Fruit fly (Drosophila melanogaster) whole organism, embryonic: ENCODE results near the gene CG14715.

Source experiments
- Abd-B ChIP-seq: fragments of 200-800 bp; sonication (Bioruptor generic); optimal IDR thresholded peaks from 2 replicates; lab custom pipeline; 2018; ENCODE audit warnings: missing biosample characterization, mild to moderate bottlenecking, missing genetic modification characterization, moderate library complexity
- B-H2 ChIP-seq: fragments of 200-800 bp; sonication (Bioruptor generic); optimal IDR thresholded peaks from 2 replicates; lab custom pipeline; 2018; ENCODE audit warnings: missing biosample characterization, mild to moderate bottlenecking, missing genetic modification characterization
- Blimp-1 ChIP-seq: fragments of 200-800 bp; sonication (Bioruptor generic); optimal IDR thresholded peaks from 3 replicates; lab custom pipeline; 2018; ENCODE audit warnings: missing biosample characterization, missing genetic modification characterization, mild to moderate bottlenecking, moderate library complexity, missing genetic modification reagents
- BtbVII ChIP-seq: fragments of 200-800 bp; sonication (Bioruptor generic); optimal IDR thresholded peaks from 3 replicates; lab custom pipeline; 2017; ENCODE audit warnings: missing biosample characterization, mild to moderate bottlenecking, missing genetic modification characterization
- Bteb2 ChIP-seq: fragments of 200-800 bp; sonication (Bioruptor generic); optimal IDR thresholded peaks from 2 replicates; lab custom pipeline; 2016; ENCODE audit warnings: missing biosample characterization, missing genetic modification characterization
- CG11504 ChIP-seq: fragments of 200-800 bp; sonication (Bioruptor generic); optimal IDR thresholded peaks from 3 replicates; lab custom pipeline; 2019; ENCODE audit warnings: missing biosample characterization, mild to moderate bottlenecking, missing genetic modification characterization, moderate library complexity
- CG12071 ChIP-seq: fragments of 200-800 bp; sonication (Bioruptor generic); optimal IDR thresholded peaks from 3 replicates; lab custom pipeline; 2018; ENCODE audit warnings: missing biosample characterization, mild to moderate bottlenecking, missing genetic modification characterization
- CG16813 ChIP-seq: fragments of 200-800 bp; sonication (Bioruptor generic); IDR thresholded peaks from 3 replicates; pipeline ENCODE4 v1.3.6; 2022; ENCODE audit warnings: missing biosample characterization, missing genetic modification characterization; ENCODE audit not compliant: partially characterized antibody
- CG16863 ChIP-seq: fragments of 200-800 bp; sonication (Bioruptor generic); optimal IDR thresholded peaks from 3 replicates; lab custom pipeline; 2016; ENCODE audit warnings: missing biosample characterization, missing genetic modification characterization
- CG17568 ChIP-seq: fragments of 200-800 bp; sonication (Bioruptor generic); optimal IDR thresholded peaks from 2 replicates; lab custom pipeline; 2018; ENCODE audit warnings: missing biosample characterization, mild to moderate bottlenecking, missing genetic modification characterization, moderate library complexity
- CG18476 ChIP-seq: fragments of 200-800 bp; sonication (Bioruptor generic); optimal IDR thresholded peaks from 2 replicates; lab custom pipeline; 2016; ENCODE audit warnings: missing biosample characterization, mild to moderate bottlenecking, missing genetic modification characterization
- CG18599 ChIP-seq: fragments of 200-800 bp; sonication (Bioruptor generic); optimal IDR thresholded peaks from 3 replicates; lab custom pipeline; 2017; ENCODE audit warnings: missing biosample characterization, missing genetic modification characterization, mild to moderate bottlenecking, moderate library complexity, missing genetic modification reagents
- CG31224 ChIP-seq: fragments of 200-800 bp; sonication (Bioruptor generic); IDR thresholded peaks from 2 replicates; pipeline ENCODE4 v1.3.6; 2022; ENCODE audit warnings: missing biosample characterization, missing genetic modification characterization
- CG33213 ChIP-seq: fragments of 200-800 bp; sonication (Bioruptor generic); optimal IDR thresholded peaks from 3 replicates; lab custom pipeline; 2016; ENCODE audit warnings: missing biosample characterization, missing genetic modification characterization
- CG4282 ChIP-seq: fragments of 200-800 bp; sonication (Bioruptor generic); optimal IDR thresholded peaks from 2 replicates; lab custom pipeline; 2016; ENCODE audit warnings: missing biosample characterization, missing genetic modification characterization
- CG6175 ChIP-seq: fragments of 200-800 bp; sonication (Bioruptor generic); IDR thresholded peaks from 3 replicates; pipeline ENCODE4 v1.3.6; 2022; ENCODE audit warnings: missing biosample characterization, missing genetic modification characterization
- CG6765 ChIP-seq: fragments of 200-800 bp; sonication (Bioruptor generic); optimal IDR thresholded peaks from 3 replicates; lab custom pipeline; 2017; ENCODE audit warnings: missing biosample characterization, mild to moderate bottlenecking, missing genetic modification characterization
- CG7271 ChIP-seq: fragments of 200-800 bp; sonication (Bioruptor generic); optimal IDR thresholded peaks from 2 replicates; lab custom pipeline; 2018; ENCODE audit warnings: missing biosample characterization, mild to moderate bottlenecking, missing genetic modification characterization, moderate library complexity
- CG8281 ChIP-seq: fragments of 200-800 bp; sonication (Bioruptor generic); optimal IDR thresholded peaks from 2 replicates; lab custom pipeline; 2018; ENCODE audit warnings: missing biosample characterization, mild to moderate bottlenecking, missing genetic modification characterization, moderate library complexity
- CrebB ChIP-seq: fragments of 200-800 bp; sonication (Bioruptor generic); optimal IDR thresholded peaks from 3 replicates; lab custom pipeline; 2018; ENCODE audit warnings: missing biosample characterization, mild to moderate bottlenecking, missing genetic modification characterization
- Doc3 ChIP-seq: fragments of 200-800 bp; sonication (Bioruptor generic); IDR thresholded peaks from 3 replicates; pipeline ENCODE4 v1.3.6; 2022; ENCODE audit warnings: missing biosample characterization, missing genetic modification characterization; ENCODE audit not compliant: partially characterized antibody
- Elba2 ChIP-seq: fragments of 200-800 bp; sonication (Bioruptor generic); optimal IDR thresholded peaks from 3 replicates; lab custom pipeline; 2016; ENCODE audit warnings: missing biosample characterization, missing genetic modification characterization
- GATAe ChIP-seq: fragments of 200-800 bp; sonication (Bioruptor generic); conservative IDR thresholded peaks from 2 replicates; pipeline ENCODE4 v1.3.6; 2022; ENCODE audit warnings: missing biosample characterization, missing genetic modification characterization
- Hey ChIP-seq: fragments of 200-800 bp; sonication (Bioruptor generic); optimal IDR thresholded peaks from 3 replicates; lab custom pipeline; 2018; ENCODE audit warnings: missing biosample characterization, mild to moderate bottlenecking, missing genetic modification characterization
- HmgD ChIP-seq: fragments of 200-800 bp; sonication (Bioruptor generic); optimal IDR thresholded peaks from 3 replicates; lab custom pipeline; 2016; ENCODE audit warnings: missing biosample characterization, missing genetic modification characterization
- Hr51 ChIP-seq, 2 experiments: fragments of 200-800 bp; sonication (Bioruptor generic); optimal IDR thresholded peaks; 2 replicates in 1 of 2; 3 replicates in 1 of 2; lab custom pipeline; 2016 to 2018; ENCODE audit warnings: missing biosample characterization in 2 of 2, missing genetic modification characterization in 2 of 2, mild to moderate bottlenecking in 1 of 2, moderate library complexity in 1 of 2
- Lpt ChIP-seq: fragments of >200 bp; optimal IDR thresholded peaks from 2 replicates; lab custom pipeline; 2018; ENCODE audit warnings: missing biosample characterization, missing genetic modification characterization
- Max ChIP-seq: fragments of 200-800 bp; sonication (Bioruptor generic); optimal IDR thresholded peaks from 2 replicates; lab custom pipeline; 2016; ENCODE audit warnings: missing biosample characterization, mild to moderate bottlenecking, missing genetic modification characterization
- Nf-YA ChIP-seq: fragments of 200-800 bp; sonication (Bioruptor generic); IDR thresholded peaks from 2 replicates; pipeline ENCODE4 v1.3.6; 2022; ENCODE audit warnings: missing biosample characterization, missing genetic modification characterization
- Nf-YC ChIP-seq: fragments of 200-800 bp; optimal IDR thresholded peaks from 3 replicates; lab custom pipeline; 2019; ENCODE audit warnings: missing biosample characterization, mild to moderate bottlenecking, missing genetic modification characterization, moderate library complexity
- Taf1 ChIP-seq: fragments of 200-800 bp; sonication (Bioruptor generic); IDR thresholded peaks from 2 replicates; pipeline ENCODE4 v1.3.6; 2022; ENCODE audit warnings: missing biosample characterization, missing genetic modification characterization
- ara ChIP-seq: fragments of 200-800 bp; sonication (Bioruptor generic); IDR thresholded peaks from 2 replicates; pipeline ENCODE4 v1.3.6; 2022; ENCODE audit warnings: missing biosample characterization, missing genetic modification characterization
- ase ChIP-seq: fragments of 200-800 bp; sonication (Bioruptor generic); IDR thresholded peaks from 3 replicates; pipeline ENCODE4 v1.3.6; 2022; ENCODE audit warnings: missing biosample characterization, missing genetic modification characterization
- cas ChIP-seq: fragments of 200-800 bp; sonication (Bioruptor generic); IDR thresholded peaks from 2 replicates; pipeline ENCODE4 v1.3.6; 2022; ENCODE audit warnings: missing biosample characterization, missing genetic modification characterization
- cwo ChIP-seq: fragments of 200-800 bp; sonication (Bioruptor generic); optimal IDR thresholded peaks from 3 replicates; lab custom pipeline; 2017; ENCODE audit warnings: missing biosample characterization, missing genetic modification characterization, mild to moderate bottlenecking, moderate library complexity, missing genetic modification reagents
- dan ChIP-seq: fragments of 200-800 bp; sonication (Bioruptor generic); IDR thresholded peaks from 2 replicates; pipeline ENCODE4 v1.3.6; 2022; ENCODE audit warnings: missing biosample characterization, missing genetic modification characterization
- ewg ChIP-seq: fragments of 200-800 bp; sonication (Bioruptor generic); optimal IDR thresholded peaks from 3 replicates; lab custom pipeline; 2017; ENCODE audit warnings: mild to moderate bottlenecking, missing biosample characterization, missing genetic modification reagents, missing genetic modification characterization
- exex ChIP-seq: fragments of 200-800 bp; sonication (Bioruptor generic); optimal IDR thresholded peaks from 4 replicates; lab custom pipeline; 2018; ENCODE audit warnings: missing biosample characterization, mild to moderate bottlenecking, missing genetic modification characterization, moderate library complexity
- hkb ChIP-seq, 2 experiments: fragments of 200-800 bp in 1 of 2; fragments of >200 bp in 1 of 2; sonication (Bioruptor generic) in 1 of 2; IDR thresholded peaks in 1 of 2; optimal IDR thresholded peaks in 1 of 2; 2 replicates each; pipeline versions ENCODE4 v1.3.6 to Lab custom; 2017 to 2022; ENCODE audit warnings: missing biosample characterization in 1 of 2, missing genetic modification characterization in 1 of 2
- mld ChIP-seq: fragments of 200-800 bp; sonication (Bioruptor generic); IDR thresholded peaks from 3 replicates; pipeline ENCODE4 v1.3.6; 2022; ENCODE audit warnings: missing biosample characterization, missing genetic modification characterization; ENCODE audit not compliant: partially characterized antibody
- onecut ChIP-seq: fragments of 200-800 bp; sonication (Bioruptor generic); IDR thresholded peaks from 2 replicates; pipeline ENCODE4 v1.3.6; 2022; ENCODE audit warnings: missing biosample characterization, missing genetic modification characterization
- p53 ChIP-seq: fragments of 200-800 bp; sonication (Bioruptor generic); optimal IDR thresholded peaks from 2 replicates; lab custom pipeline; 2016; ENCODE audit warnings: missing biosample characterization, missing genetic modification characterization
- peb ChIP-seq: fragments of 200-800 bp; sonication (Bioruptor generic); IDR thresholded peaks from 2 replicates; pipeline ENCODE4 v1.3.6; 2022; ENCODE audit warnings: missing biosample characterization, missing genetic modification characterization
- pfk ChIP-seq: fragments of 200-800 bp; sonication (Bioruptor generic); optimal IDR thresholded peaks from 2 replicates; lab custom pipeline; 2018; ENCODE audit warnings: missing biosample characterization, mild to moderate bottlenecking, missing genetic modification characterization, moderate library complexity
- pho ChIP-seq: fragments of 200-800 bp; sonication (Bioruptor generic); optimal IDR thresholded peaks from 2 replicates; lab custom pipeline; 2016; ENCODE audit warnings: missing biosample characterization, missing genetic modification characterization
- sd ChIP-seq: fragments of 200-800 bp; sonication (Bioruptor generic); optimal IDR thresholded peaks from 3 replicates; lab custom pipeline; 2018; ENCODE audit warnings: missing biosample characterization, mild to moderate bottlenecking, missing genetic modification characterization, moderate library complexity
- sob ChIP-seq: fragments of 200-800 bp; sonication (Bioruptor generic); IDR thresholded peaks from 2 replicates; pipeline ENCODE4 v1.3.6; 2022; ENCODE audit warnings: missing biosample characterization, missing genetic modification characterization
- ttk ChIP-seq: fragments of 200-800 bp; sonication (Bioruptor generic); IDR thresholded peaks from 2 replicates; pipeline ENCODE4 v2.1.2; 2022; ENCODE audit warnings: missing biosample characterization, missing genetic modification characterization

CG14715 gene

DNA sequence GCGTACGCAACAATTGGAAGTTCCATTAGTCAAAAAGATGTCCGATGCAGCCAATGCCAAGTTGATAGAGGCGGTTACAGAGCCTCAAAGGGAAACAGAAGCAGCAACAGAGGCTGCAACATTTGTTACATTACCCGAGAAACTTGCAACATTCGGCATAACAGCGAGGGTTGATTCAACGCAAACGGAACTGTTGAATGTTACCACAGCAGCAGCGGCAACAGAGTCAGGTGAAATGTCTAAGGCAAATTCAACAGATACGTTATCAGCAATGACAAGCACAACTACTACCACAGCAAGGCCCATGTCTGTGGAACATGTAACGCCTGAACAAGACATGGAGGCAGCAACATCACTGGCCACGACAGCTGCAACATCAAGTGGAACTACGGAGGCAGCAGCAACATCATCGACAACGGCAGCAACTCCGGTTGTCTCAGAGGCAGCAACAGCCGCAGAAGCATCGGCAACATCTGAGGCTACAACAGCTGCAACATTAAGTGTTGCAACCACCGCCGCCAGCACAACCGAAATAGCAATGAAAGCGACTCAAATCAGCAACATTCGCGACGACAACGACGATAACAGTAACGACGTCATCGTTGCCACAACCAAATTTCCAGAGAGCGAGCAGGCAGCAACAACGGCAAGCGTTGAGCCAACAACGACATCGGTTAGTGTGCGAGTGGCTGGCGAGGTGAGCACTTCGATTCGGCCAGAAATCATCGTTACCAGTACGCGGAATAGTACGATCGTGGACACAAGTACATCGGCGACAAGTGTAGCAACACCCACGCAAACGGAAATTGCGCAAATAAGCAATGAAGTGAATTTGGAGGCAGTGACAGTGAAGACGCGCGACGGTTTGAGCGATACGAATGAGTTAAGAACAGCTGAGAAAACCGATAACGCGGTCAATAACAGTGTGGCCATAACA, 4.7 kb upstream of the CG14715 start (continued):
- TF ChIP-seq mld (GFP tag; lab: Robert Waterston, UW): no peak
- TF ChIP-seq CG6175 (GFP tag; lab: Robert Waterston, UW): peak; percentile 71
- no peak for TF ChIP-seq sd (tag; lab: Kevin White, UChicago)
- TF ChIP-seq dan: no peak
- no peak for TF ChIP-seq CG17568 (GFP tag; lab: Kevin White, UChicago)
- no peak for TF ChIP-seq CG4282
- TF ChIP-seq CG16863: no peak
- peak; percentile 99 for TF ChIP-seq CG18476 (GFP tag; lab: Kevin White, UChicago)
- no peak for TF ChIP-seq HmgD (GFP tag; lab: Kevin White, UChicago)
- no peak for TF ChIP-seq CG8281 (tag; lab: Kevin White, UChicago)
- no peak for TF ChIP-seq CG33213 (GFP tag; lab: Kevin White, UChicago)
- TF ChIP-seq Nf-YC (tag; lab: Kevin White, UChicago): no peak
- TF ChIP-seq pho: no peak
- TF ChIP-seq Lpt (GFP tag; lab: Kevin White, UChicago): no peak
- TF ChIP-seq Max (GFP tag; lab: Kevin White, UChicago): no peak
- peak; percentile 36 for TF ChIP-seq onecut (GFP tag; lab: Robert Waterston, UW)
- TF ChIP-seq cwo (GFP tag; lab: Kevin White, UChicago): peak; percentile 6
- no peak for TF ChIP-seq peb (GFP tag; lab: Robert Waterston, UW)
- no peak for TF ChIP-seq ewg (GFP tag; lab: Kevin White, UChicago)
- TF ChIP-seq exex (tag; lab: Kevin White, UChicago): peak; percentile 6
- no peak for TF ChIP-seq CG7271 (tag; lab: Kevin White, UChicago)
- no peak for TF ChIP-seq Elba2 (GFP tag; lab: Kevin White, UChicago)
- TF ChIP-seq Blimp-1 (GFP tag; lab: Kevin White, UChicago): no peak
- no peak for TF ChIP-seq Hr51 (GFP tag; optimal IDR thresholded peaks at IDR 0.05; lab: Kevin White, UChicago)
- no peak for TF ChIP-seq cas (GFP tag; lab: Robert Waterston, UW)
- TF ChIP-seq ase: no peak
- TF ChIP-seq CG16813 (GFP tag; lab: Robert Waterston, UW): 0 out of 3 replicates have a peak, but pooled peaks have one; percentile 10
- no peak for TF ChIP-seq CG18599 (GFP tag; lab: Kevin White, UChicago)
- no peak for TF ChIP-seq pfk (GFP tag; lab: Kevin White, UChicago)
- no peak for TF ChIP-seq CG12071 (GFP tag; lab: Kevin White, UChicago)
- TF ChIP-seq CrebB (tag; lab: Kevin White, UChicago): peak; percentile 17
- TF ChIP-seq Abd-B (GFP tag; lab: Kevin White, UChicago): no peak
- TF ChIP-seq p53 (GFP tag; lab: Kevin White, UChicago): no peak
- no peak for TF ChIP-seq Nf-YA (GFP tag; lab: Robert Waterston, UW)
- 0 out of 3 replicates have a peak, but pooled peaks have one; percentile 31 for TF ChIP-seq Doc3 (GFP tag; lab: Robert Waterston, UW)
- TF ChIP-seq CG6765: no peak
- peak; percentile 15 for TF ChIP-seq B-H2 (GFP tag; lab: Kevin White, UChicago)
- no peak for TF ChIP-seq Bteb2
- peak; percentile 96 for TF ChIP-seq hkb (optimal IDR thresholded peaks at IDR 0.05; lab: Kevin White, UChicago)
- 0 out of 2 replicates have a peak, but pooled peaks have one; percentile 19 for TF ChIP-seq hkb (GFP tag; IDR thresholded peaks at IDR 0.05; lab: Robert Waterston, UW)
- TF ChIP-seq BtbVII: peak; percentile 64
- no peak for TF ChIP-seq GATAe
- no peak for TF ChIP-seq ara
- no peak for TF ChIP-seq sob (GFP tag; lab: Robert Waterston, UW)
- no peak for TF ChIP-seq Hey (tag; lab: Kevin White, UChicago)
- TF ChIP-seq ttk (GFP tag; lab: Robert Waterston, UW): no peak
- TF ChIP-seq CG11504 (tag; lab: Kevin White, UChicago): peak; percentile 99
- TF ChIP-seq CG31224 (GFP tag; lab: Robert Waterston, UW): no peak
- TF ChIP-seq Taf1 (GFP tag; lab: Robert Waterston, UW): no peak
- TF ChIP-seq, all 482 proteins: peak for 30
